Worm (Caenorhabditis elegans) whole organism, early embryonic: ENCODE results near the gene pct-1.

Experiments
- B0310.2 ChIP-seq: sonication (generic microtip); optimal IDR thresholded peaks from 2 replicates; lab custom pipeline; 2016; ENCODE audit warnings: mild to moderate bottlenecking, missing genetic modification characterization, missing compliant biosample characterization
- F13C5.2 ChIP-seq: sonication (generic microtip); optimal IDR thresholded peaks from 2 replicates; lab custom pipeline; 2017; ENCODE audit warnings: mild to moderate bottlenecking, missing genetic modification characterization, inconsistent platforms, missing compliant biosample characterization
- aly-1 ChIP-seq: sonication (generic microtip); optimal IDR thresholded peaks from 2 replicates; lab custom pipeline; 2016; ENCODE audit warnings: missing genetic modification characterization, missing compliant biosample characterization
- ama-1 ChIP-seq: fragments of 150-350 bp; optimal IDR thresholded peaks from 2 replicates; lab custom pipeline; 2014
- ceh-13 ChIP-seq: fragments of 200-800 bp; sonication (Bioruptor generic); optimal IDR thresholded peaks from 2 replicates; lab custom pipeline; 2018; ENCODE audit warnings: mild to moderate bottlenecking, missing genetic modification characterization, missing compliant biosample characterization
- ceh-36 ChIP-seq: sonication (generic microtip); optimal IDR thresholded peaks from 2 replicates; lab custom pipeline; 2016; ENCODE audit warnings: missing genetic modification characterization, inconsistent platforms, missing compliant biosample characterization
- ets-7 ChIP-seq: sonication (generic microtip); optimal IDR thresholded peaks from 2 replicates; lab custom pipeline; 2016; ENCODE audit warnings: missing genotype, missing genetic modification characterization, missing compliant biosample characterization
- flt-1 ChIP-seq: fragments of 200-800 bp; sonication (Bioruptor generic); IDR thresholded peaks from 2 replicates; pipeline ENCODE4 v1.3.6; 2022; ENCODE audit warnings: missing genetic modification characterization, missing compliant biosample characterization
- hmbx-1 ChIP-seq: sonication (generic microtip); optimal IDR thresholded peaks from 2 replicates; lab custom pipeline; 2016; ENCODE audit warnings: mild to moderate bottlenecking, missing genetic modification characterization, missing compliant biosample characterization
- hmg-4 ChIP-seq: fragments of 200-800 bp; sonication (Bioruptor generic); optimal IDR thresholded peaks from 2 replicates; lab custom pipeline; 2018; ENCODE audit warnings: mild to moderate bottlenecking, missing genetic modification characterization, missing compliant biosample characterization
- hnd-1 ChIP-seq: sonication (generic microtip); optimal IDR thresholded peaks from 2 replicates; lab custom pipeline; 2016; ENCODE audit warnings: missing genetic modification characterization, missing compliant biosample characterization
- pes-1 ChIP-seq: fragments of 200-800 bp; sonication (Bioruptor generic); IDR thresholded peaks from 2 replicates; pipeline ENCODE4 v1.3.6; 2022; ENCODE audit warnings: missing genetic modification reagents, missing genetic modification characterization, missing compliant biosample characterization
- scrt-1 ChIP-seq: fragments of 200-800 bp; sonication (Bioruptor generic); IDR thresholded peaks from 2 replicates; pipeline ENCODE4 v1.3.6; 2022; ENCODE audit warnings: missing genetic modification characterization, missing compliant biosample characterization
- sea-1 ChIP-seq: fragments of 200-800 bp; sonication (Bioruptor generic); conservative IDR thresholded peaks from 2 replicates; pipeline ENCODE4 v1.3.6; 2022; ENCODE audit warnings: missing genetic modification characterization, missing compliant biosample characterization
- tbx-11 ChIP-seq: fragments of 200-800 bp; sonication (Bioruptor generic); IDR thresholded peaks from 2 replicates; pipeline ENCODE4 v1.3.6; 2022; ENCODE audit warnings: missing genetic modification characterization, missing compliant biosample characterization
- tbx-37 ChIP-seq: fragments of 200-800 bp; sonication (Bioruptor generic); conservative IDR thresholded peaks from 2 replicates; pipeline ENCODE4 v1.3.6; 2022; ENCODE audit warnings: missing genetic modification reagents, missing genetic modification characterization, missing compliant biosample characterization
- tra-4 ChIP-seq: sonication (generic microtip); optimal IDR thresholded peaks from 2 replicates; lab custom pipeline; 2017; ENCODE audit warnings: missing genetic modification characterization, missing compliant biosample characterization

Gene pct-1

DNA sequence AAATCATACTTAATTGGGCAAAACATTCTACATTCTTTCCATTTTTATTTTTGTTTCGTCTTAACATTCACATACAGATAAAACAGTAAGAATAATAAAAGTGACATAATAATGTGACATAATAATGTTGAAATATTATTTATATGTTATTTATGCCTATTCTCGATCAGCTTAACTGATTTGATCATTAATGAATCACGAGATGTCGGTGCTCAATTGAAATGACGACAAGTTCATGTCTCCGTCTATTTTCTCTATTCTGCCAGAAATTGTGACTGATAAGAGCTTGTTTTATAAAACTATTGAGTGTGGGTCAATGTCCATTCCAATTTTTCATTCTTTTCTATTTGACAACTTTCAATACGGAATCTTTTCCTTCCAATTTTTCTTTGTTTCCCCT is 24.6 kb upstream of the pct-1 start:
- TF ChIP-seq ama-1 (lab: Kevin White, UChicago) (no peak), ets-7 (tag; lab: Kevin White, UChicago) (no peak), tbx-37 (no peak), flt-1 (GFP tag; lab: Robert Waterston, UW) (no peak), hmg-4 (GFP tag; lab: Kevin White, UChicago) (no peak), ceh-13 (no peak), scrt-1 (GFP tag; lab: Robert Waterston, UW) (no peak), aly-1 (tag; lab: Kevin White, UChicago) (no peak), B0310.2 (tag; lab: Kevin White, UChicago) (no peak), F13C5.2 (tag; lab: Kevin White, UChicago) (no peak), pes-1 (GFP tag; lab: Robert Waterston, UW) (no peak), tra-4 (tag; lab: Kevin White, UChicago) (no peak), hnd-1 (tag; lab: Kevin White, UChicago) (no peak), sea-1 (GFP tag; lab: Robert Waterston, UW) (no peak), tbx-11 (GFP tag; lab: Robert Waterston, UW) (no peak), ceh-36 (no peak), hmbx-1 (no peak)

DNA sequence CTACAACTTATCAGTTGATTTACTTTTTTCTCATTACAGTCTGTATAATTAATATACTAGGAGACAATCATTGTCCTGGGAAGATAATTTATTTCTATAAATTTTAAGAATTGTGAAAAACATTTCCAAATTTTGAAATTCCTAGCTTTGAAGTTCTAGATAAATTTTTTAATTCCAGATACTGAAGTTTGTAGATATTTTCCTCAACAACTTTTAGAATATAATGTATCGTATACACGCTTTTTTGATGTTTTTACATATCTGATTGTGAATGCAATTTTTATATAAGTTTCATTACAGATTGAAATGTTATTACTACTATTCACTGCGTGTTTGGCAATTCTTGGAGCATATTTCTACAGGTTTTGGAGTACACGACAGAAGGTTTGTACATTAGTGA is 24.1 kb upstream of the pct-1 start, which contains the start of gene faah-2:
faah-2 (plus strand) TSS at position 301 of the 400 bp plus-strand sequence.
- no peak for TF ChIP-seq ama-1 (lab: Kevin White, UChicago)
- TF ChIP-seq flt-1 (GFP tag; lab: Robert Waterston, UW) = no peak
- no peak for TF ChIP-seq B0310.2 (tag; lab: Kevin White, UChicago)
- no peak for TF ChIP-seq ceh-36
- TF ChIP-seq sea-1 (GFP tag; lab: Robert Waterston, UW) = no peak
- TF ChIP-seq ceh-13 = no peak
- no peak for TF ChIP-seq tra-4 (tag; lab: Kevin White, UChicago)
- no peak for TF ChIP-seq hmg-4 (GFP tag; lab: Kevin White, UChicago)
- TF ChIP-seq aly-1 (tag; lab: Kevin White, UChicago) = no peak
- TF ChIP-seq tbx-11 (GFP tag; lab: Robert Waterston, UW) = no peak
- no peak for TF ChIP-seq scrt-1 (GFP tag; lab: Robert Waterston, UW)
- no peak for TF ChIP-seq hnd-1 (tag; lab: Kevin White, UChicago)
- no peak for TF ChIP-seq ets-7 (tag; lab: Kevin White, UChicago)
- TF ChIP-seq tbx-37 = no peak

DNA sequence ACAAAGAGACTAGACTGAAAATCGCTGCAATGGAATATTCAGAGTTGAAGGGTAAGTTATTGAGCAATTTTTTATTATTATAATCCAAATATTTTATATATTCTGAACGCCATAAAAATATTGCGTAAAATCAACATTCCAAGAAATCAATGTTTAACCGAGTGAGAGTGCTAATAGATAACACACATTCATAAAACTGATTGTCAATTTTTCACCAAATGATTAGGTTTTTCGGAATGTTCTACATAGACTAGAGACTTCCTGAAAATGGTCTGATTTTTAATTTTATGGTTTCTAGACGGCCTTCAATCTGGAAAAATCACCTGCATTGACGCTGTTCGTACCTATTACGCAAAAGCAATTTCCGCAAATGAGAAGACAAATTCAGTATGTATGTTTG is 23.6 kb upstream of the pct-1 start:
- TF ChIP-seq F13C5.2 (tag; lab: Kevin White, UChicago) (no peak), aly-1 (tag; lab: Kevin White, UChicago) (no peak), tbx-11 (GFP tag; lab: Robert Waterston, UW) (no peak), tbx-37 (no peak)

DNA sequence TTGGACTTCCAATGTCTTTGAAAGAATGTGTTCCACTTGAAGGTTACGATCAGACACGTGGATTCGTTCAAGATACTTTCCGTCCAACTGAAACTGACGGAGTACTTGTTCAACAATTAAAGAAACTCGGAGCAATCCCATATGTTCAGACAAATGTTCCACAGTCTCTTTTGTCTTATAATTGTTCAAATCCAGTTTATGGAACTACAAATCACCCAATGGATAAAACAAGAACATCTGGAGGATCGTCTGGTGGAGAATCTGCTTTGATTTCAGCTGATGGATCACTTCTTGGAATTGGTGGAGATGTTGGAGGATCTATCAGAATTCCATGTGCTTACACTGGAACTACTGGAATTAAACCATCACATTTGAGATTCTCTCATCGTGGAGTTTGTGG is 23.1 kb upstream of the pct-1 start:
- TF ChIP-seq ceh-36 (no peak), scrt-1 (GFP tag; lab: Robert Waterston, UW) (no peak), tbx-11 (GFP tag; lab: Robert Waterston, UW) (no peak), sea-1 (GFP tag; lab: Robert Waterston, UW) (no peak), ets-7 (tag; lab: Kevin White, UChicago) (no peak), tra-4 (tag; lab: Kevin White, UChicago) (no peak)

DNA sequence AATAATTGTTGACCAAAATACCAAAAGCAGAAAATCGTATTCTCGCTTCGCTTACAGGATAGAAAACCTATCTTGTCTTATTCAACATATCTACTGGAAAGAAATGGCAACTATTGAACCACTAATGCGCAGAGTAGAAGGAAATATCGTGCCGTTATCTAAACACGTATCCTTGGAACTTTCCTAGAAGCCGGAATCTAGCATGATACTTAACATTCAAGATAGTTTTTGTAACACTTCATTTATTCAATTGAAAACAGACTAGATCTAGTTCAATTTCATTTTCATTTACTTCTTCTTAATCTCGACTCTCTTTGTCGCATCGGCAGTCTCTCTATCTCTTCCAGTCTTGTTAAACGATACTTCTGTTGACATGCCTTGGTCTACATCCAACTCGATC is 21.3 kb upstream of the pct-1 start:
- no peak for TF ChIP-seq ama-1 (lab: Kevin White, UChicago)
- TF ChIP-seq pes-1 (GFP tag; lab: Robert Waterston, UW) = no peak
- TF ChIP-seq hmbx-1 = no peak
- TF ChIP-seq hmg-4 (GFP tag; lab: Kevin White, UChicago) = no peak
- no peak for TF ChIP-seq tbx-11 (GFP tag; lab: Robert Waterston, UW)
- no peak for TF ChIP-seq ceh-13
- TF ChIP-seq flt-1 (GFP tag; lab: Robert Waterston, UW) = no peak
- no peak for TF ChIP-seq tra-4 (tag; lab: Kevin White, UChicago)
- no peak for TF ChIP-seq tbx-37
- TF ChIP-seq B0310.2 (tag; lab: Kevin White, UChicago) = no peak
- no peak for TF ChIP-seq hnd-1 (tag; lab: Kevin White, UChicago)
- TF ChIP-seq sea-1 (GFP tag; lab: Robert Waterston, UW) = no peak
- no peak for TF ChIP-seq ceh-36
- TF ChIP-seq scrt-1 (GFP tag; lab: Robert Waterston, UW) = no peak
- no peak for TF ChIP-seq F13C5.2 (tag; lab: Kevin White, UChicago)
- TF ChIP-seq ets-7 (tag; lab: Kevin White, UChicago) = no peak
- TF ChIP-seq aly-1 (tag; lab: Kevin White, UChicago) = no peak

DNA sequence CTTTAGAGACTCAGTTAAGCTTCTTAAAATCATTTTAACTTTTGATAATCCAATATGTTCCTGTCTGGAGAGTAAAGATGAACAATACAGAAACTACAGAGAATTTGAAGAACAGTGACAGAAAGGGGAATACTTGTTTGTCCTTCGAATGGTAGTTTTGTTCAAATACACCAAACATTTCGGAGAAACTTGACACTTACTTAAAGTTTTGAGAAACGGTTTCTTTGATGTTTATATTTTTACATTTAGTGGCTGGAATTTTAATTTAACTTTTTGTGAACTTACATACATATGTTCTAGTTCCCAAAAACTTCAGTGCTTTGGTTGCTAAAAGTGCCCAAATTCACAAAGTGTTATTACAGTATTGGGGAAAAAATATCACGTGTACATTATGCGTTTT is 19.1 kb upstream of the pct-1 start, which contains the start of gene B0218.5:
B0218.5 (minus strand) TSS at position 101 of the 400 bp plus-strand sequence.
- TF ChIP-seq flt-1 (GFP tag; lab: Robert Waterston, UW) (no peak), tra-4 (tag; lab: Kevin White, UChicago) (no peak), F13C5.2 (tag; lab: Kevin White, UChicago) (no peak), ama-1 (lab: Kevin White, UChicago) (no peak), pes-1 (GFP tag; lab: Robert Waterston, UW) (no peak), sea-1 (GFP tag; lab: Robert Waterston, UW) (no peak), ets-7 (tag; lab: Kevin White, UChicago) (no peak), B0310.2 (tag; lab: Kevin White, UChicago) (no peak)

DNA sequence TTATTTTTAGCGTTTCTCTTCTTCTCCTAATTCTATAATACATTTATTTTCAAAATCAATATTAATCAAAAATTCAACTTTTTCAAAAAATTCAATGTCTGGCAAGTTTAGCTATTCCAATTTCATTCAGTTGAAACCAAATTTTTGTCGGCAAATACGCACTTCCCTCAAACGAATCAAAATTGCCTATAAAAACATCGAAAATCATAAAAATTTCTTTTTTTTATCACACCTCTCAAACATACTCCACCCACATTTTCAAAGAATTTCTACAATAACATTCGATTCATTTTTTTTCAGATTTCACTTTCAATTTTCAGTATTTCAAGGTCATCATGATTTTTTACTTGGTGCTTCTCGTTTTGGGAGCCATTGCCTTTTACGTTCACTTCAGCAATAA is 17.2 kb upstream of the pct-1 start, which contains the start of gene faah-1:
faah-1 (plus strand) TSS at position 301 of the 400 bp plus-strand sequence.
- no peak for TF ChIP-seq ceh-36
- no peak for TF ChIP-seq aly-1 (tag; lab: Kevin White, UChicago)

DNA sequence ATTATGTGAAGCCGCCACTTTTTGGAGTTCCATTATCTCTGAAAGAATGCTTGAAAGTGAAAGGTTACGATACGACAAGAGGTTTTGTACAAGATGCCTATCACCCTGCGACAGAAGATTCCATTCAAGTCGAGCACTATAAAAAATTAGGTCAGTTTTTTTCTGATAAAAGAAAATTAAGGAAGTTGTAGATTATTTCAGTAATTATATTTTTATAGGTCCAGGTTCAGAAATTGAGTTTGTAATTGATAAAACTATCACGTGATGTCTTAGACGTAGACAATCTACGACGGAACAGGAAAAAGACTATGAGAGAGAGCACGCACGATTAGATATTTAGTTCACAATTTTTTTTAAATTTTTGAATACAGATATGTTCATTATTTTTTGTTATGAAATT is 16.3 kb upstream of the pct-1 start:
- no peak for TF ChIP-seq hnd-1 (tag; lab: Kevin White, UChicago)
- TF ChIP-seq F13C5.2 (tag; lab: Kevin White, UChicago) = no peak
- no peak for TF ChIP-seq hmg-4 (GFP tag; lab: Kevin White, UChicago)
- TF ChIP-seq tra-4 (tag; lab: Kevin White, UChicago) = no peak
